Fruit fly (Drosophila melanogaster): Measurements from ENCODE around the gene CG31787.

Gene CG31787

dm6 chr2L:18313922-18314712 is 28.6 kb upstream of the CG31787 start (continued):
- TF ChIP-seq Hsf (GFP tag; optimal IDR thresholded peaks at IDR 0.05) (no peak), Med (GFP tag) (no peak), CG10274 (GFP tag; optimal IDR thresholded peaks at IDR 0.05) (no peak), CG6854 (GFP tag; optimal IDR thresholded peaks at IDR 0.05) (no peak), Blimp-1 (GFP tag; optimal IDR thresholded peaks at IDR 0.05) (peak; percentile 85), CG4404 (GFP tag; IDR thresholded peaks at IDR 0.05) (no peak), CG7786 (GFP tag; optimal IDR thresholded peaks at IDR 0.05) (no peak), CG8924 (tag; optimal IDR thresholded peaks at IDR 0.05) (peak; percentile 2), CG11560 (tag; IDR thresholded peaks at IDR 0.05) (no peak), Kr (GFP tag; optimal IDR thresholded peaks at IDR 0.05) (no peak), ATbp (GFP tag; optimal IDR thresholded peaks at IDR 0.05) (no peak), ind (GFP tag; optimal IDR thresholded peaks at IDR 0.05) (no peak), CG2712 (tag; optimal IDR thresholded peaks at IDR 0.05) (no peak), chif (GFP tag; optimal IDR thresholded peaks at IDR 0.05) (no peak), Chrac-16 (GFP tag; optimal IDR thresholded peaks at IDR 0.05) (no peak), ci (GFP tag; IDR thresholded peaks at IDR 0.05) (peak; percentile 31; the same call in 1 of the 3 replicates), Nf-YA (GFP tag; IDR thresholded peaks at IDR 0.05) (no peak), crc (GFP tag; optimal IDR thresholded peaks at IDR 0.05) (no peak), CG1233 (GFP tag; optimal IDR thresholded peaks at IDR 0.05) (no peak)

- TF ChIP-seq CG17612 (GFP tag; IDR thresholded peaks at IDR 0.05) (no peak), MTF-1 (GFP tag; optimal IDR thresholded peaks at IDR 0.05; ENCODE audit: borderline replicate concordance) (no peak), sc (optimal IDR thresholded peaks at IDR 0.05) (no peak), sc (GFP tag; optimal IDR thresholded peaks at IDR 0.05) (peak; percentile 52), CG3847 (GFP tag; IDR thresholded peaks at IDR 0.05) (no peak), MBD-R2 (GFP tag; IDR thresholded peaks at IDR 0.05) (no peak), dmrt11E (tag; optimal IDR thresholded peaks at IDR 0.05) (peak; percentile 84), nmo (GFP tag; optimal IDR thresholded peaks at IDR 0.05) (peak; percentile 80), CG7357 (GFP tag; IDR thresholded peaks at IDR 0.05) (no peak), YL-1 (GFP tag; optimal IDR thresholded peaks at IDR 0.05) (no peak), PHDP (tag; optimal IDR thresholded peaks at IDR 0.05) (peak; percentile 31), CG9817 (tag; optimal IDR thresholded peaks at IDR 0.05) (no peak), Doc2 (GFP tag; IDR thresholded peaks at IDR 0.05) (no peak), exex (tag; optimal IDR thresholded peaks at IDR 0.05) (no peak), CG15601 (tag; optimal IDR thresholded peaks at IDR 0.05) (peak; percentile 61), org-1 (GFP tag; optimal IDR thresholded peaks at IDR 0.05) (peak; percentile 45), Sox102F (GFP tag; optimal IDR thresholded peaks at IDR 0.05) (peak; percentile 70), CG10565 (GFP tag; optimal IDR thresholded peaks at IDR 0.05) (no peak), row (GFP tag; IDR thresholded peaks at IDR 0.05) (0 out of 3 replicates have a peak, but pooled peaks have one; percentile 18), cad (GFP tag; optimal IDR thresholded peaks at IDR 0.05) (no peak), Atf3 (GFP tag; optimal IDR thresholded peaks at IDR 0.05) (peak; percentile 29), CG2712 (tag; optimal IDR thresholded peaks at IDR 0.05) (peak; percentile 81), Spps (tag; optimal IDR thresholded peaks at IDR 0.05) (peak; percentile 63), ttk (GFP tag; IDR thresholded peaks at IDR 0.05) (no peak), fd64A (GFP tag; optimal IDR thresholded peaks at IDR 0.05) (peak; percentile 2), H2.0 (GFP tag; IDR thresholded peaks at IDR 0.05) (no peak), Meics (GFP tag; optimal IDR thresholded peaks at IDR 0.05) (no peak), CHES-1-like (GFP tag; optimal IDR thresholded peaks at IDR 0.05) (no peak), Sox100B (GFP tag; optimal IDR thresholded peaks at IDR 0.05) (peak; percentile 45), jing (GFP tag; optimal IDR thresholded peaks at IDR 0.05) (peak; percentile 39), toy (GFP tag; IDR thresholded peaks at IDR 0.05) (no peak), CG4360 (GFP tag; IDR thresholded peaks at IDR 0.05) (no peak)
These were observed 26.8 kb upstream of the CG31787 start for dm6 chr2L:18312309-18312708.

All from whole organism, embryonic.